Fruit fly (Drosophila melanogaster) whole organism, embryonic: ENCODE measurements around the gene Nca.

Experiments used
- Atf6 ChIP-seq: fragments of 200-800 bp; sonication (Bioruptor generic); IDR thresholded peaks from 2 replicates; pipeline ENCODE4 v1.3.6; 2022; ENCODE audit warnings: missing biosample characterization, missing genetic modification characterization
- Bdp1 ChIP-seq: fragments of 200-800 bp; sonication (Bioruptor generic); optimal IDR thresholded peaks from 3 replicates; lab custom pipeline; 2016; ENCODE audit warnings: missing biosample characterization, missing genetic modification characterization
- CG10654 ChIP-seq: fragments of 200-800 bp; sonication (Bioruptor generic); optimal IDR thresholded peaks from 2 replicates; lab custom pipeline; 2016; ENCODE audit warnings: missing biosample characterization, missing genetic modification characterization
- CG11398 ChIP-seq: fragments of 200-800 bp; sonication (Bioruptor generic); optimal IDR thresholded peaks from 2 replicates; lab custom pipeline; 2016; ENCODE audit warnings: missing biosample characterization, missing genetic modification characterization
- CG14667 ChIP-seq: fragments of 200-800 bp; sonication (Bioruptor generic); IDR thresholded peaks from 2 replicates; pipeline ENCODE4 v1.3.6; 2022; ENCODE audit warnings: missing biosample characterization, missing genetic modification characterization
- CG1529 ChIP-seq: fragments of 200-800 bp; sonication (Bioruptor generic); optimal IDR thresholded peaks from 3 replicates; lab custom pipeline; 2018; ENCODE audit warnings: missing biosample characterization, missing genetic modification characterization
- CG17186 ChIP-seq: fragments of 200-800 bp; sonication (Bioruptor generic); optimal IDR thresholded peaks from 3 replicates; lab custom pipeline; 2017; ENCODE audit warnings: missing biosample characterization, missing genetic modification reagents, missing genetic modification characterization
- CG17802 ChIP-seq: fragments of 200-800 bp; sonication (Bioruptor generic); optimal IDR thresholded peaks from 2 replicates; lab custom pipeline; 2018; ENCODE audit warnings: missing biosample characterization, mild to moderate bottlenecking, missing genetic modification characterization, moderate library complexity
- CG18619 ChIP-seq: fragments of 200-800 bp; sonication (Bioruptor generic); optimal IDR thresholded peaks from 3 replicates; lab custom pipeline; 2017; ENCODE audit warnings: missing biosample characterization, mild to moderate bottlenecking, missing genetic modification characterization
- CG33557 ChIP-seq: fragments of 200-800 bp; sonication (Bioruptor generic); optimal IDR thresholded peaks from 2 replicates; lab custom pipeline; 2019; ENCODE audit warnings: missing biosample characterization, mild to moderate bottlenecking, missing genetic modification characterization, moderate library complexity
- CG7928 ChIP-seq: fragments of 200-800 bp; sonication (Bioruptor generic); optimal IDR thresholded peaks from 2 replicates; lab custom pipeline; 2017; ENCODE audit warnings: missing biosample characterization, mild to moderate bottlenecking, missing genetic modification characterization
- CG9609 ChIP-seq: fragments of 200-800 bp; sonication (Bioruptor generic); optimal IDR thresholded peaks from 3 replicates; lab custom pipeline; 2016; ENCODE audit warnings: missing biosample characterization, missing genetic modification characterization
- CrebB ChIP-seq: fragments of 200-800 bp; sonication (Bioruptor generic); optimal IDR thresholded peaks from 3 replicates; lab custom pipeline; 2018; ENCODE audit warnings: missing biosample characterization, mild to moderate bottlenecking, missing genetic modification characterization
- D ChIP-seq, 2 experiments: fragments of 200-800 bp in 1 of 2; fragments of >200 bp in 1 of 2; sonication (Bioruptor generic) in 1 of 2; optimal IDR thresholded peaks; 2 replicates in 1 of 2; 3 replicates in 1 of 2; lab custom pipeline; 2017; ENCODE audit warnings: mild to moderate bottlenecking in 1 of 2, missing biosample characterization in 1 of 2, missing genetic modification characterization in 1 of 2, missing genetic modification reagents in 1 of 2
- Dip3 ChIP-seq: fragments of 200-800 bp; sonication (Bioruptor generic); optimal IDR thresholded peaks from 3 replicates; lab custom pipeline; 2016; ENCODE audit warnings: missing biosample characterization, missing genetic modification characterization
- Dref ChIP-seq: fragments of 200-800 bp; sonication (Bioruptor generic); IDR thresholded peaks from 2 replicates; pipeline ENCODE4 v1.3.6; 2022; ENCODE audit warnings: missing biosample characterization, missing genetic modification characterization
- Drgx ChIP-seq: fragments of 200-800 bp; sonication (Bioruptor generic); IDR thresholded peaks from 2 replicates; pipeline ENCODE4 v1.3.6; 2022; ENCODE audit warnings: missing biosample characterization, missing genetic modification characterization
- E2f1 ChIP-seq: fragments of 200-800 bp; sonication (Bioruptor generic); IDR thresholded peaks from 2 replicates; pipeline ENCODE4 v1.3.6; 2022; ENCODE audit warnings: missing biosample characterization, missing genetic modification characterization
- E2f2 ChIP-seq: fragments of 200-800 bp; sonication (Bioruptor generic); IDR thresholded peaks from 2 replicates; pipeline ENCODE4 v1.3.6; 2022; ENCODE audit warnings: missing biosample characterization, missing genetic modification characterization
- HmgD ChIP-seq: fragments of 200-800 bp; sonication (Bioruptor generic); optimal IDR thresholded peaks from 3 replicates; lab custom pipeline; 2016; ENCODE audit warnings: missing biosample characterization, missing genetic modification characterization
- Nf-YC ChIP-seq: fragments of 200-800 bp; optimal IDR thresholded peaks from 3 replicates; lab custom pipeline; 2019; ENCODE audit warnings: missing biosample characterization, mild to moderate bottlenecking, missing genetic modification characterization, moderate library complexity
- Optix ChIP-seq: fragments of 200-800 bp; sonication (Bioruptor generic); IDR thresholded peaks from 3 replicates; pipeline ENCODE4 v1.3.6; 2022; ENCODE audit warnings: missing biosample characterization, missing genetic modification characterization
- PHDP ChIP-seq: fragments of 200-800 bp; sonication (Bioruptor generic); optimal IDR thresholded peaks from 3 replicates; lab custom pipeline; 2018; ENCODE audit warnings: missing biosample characterization, mild to moderate bottlenecking, missing genetic modification characterization, moderate library complexity
- Ssrp ChIP-seq: fragments of 200-800 bp; sonication (Bioruptor generic); optimal IDR thresholded peaks from 2 replicates; lab custom pipeline; 2018; ENCODE audit warnings: missing biosample characterization, mild to moderate bottlenecking, missing genetic modification characterization, moderate library complexity
- Usf ChIP-seq: fragments of 200-800 bp; sonication (Bioruptor generic); optimal IDR thresholded peaks from 2 replicates; lab custom pipeline; 2017; ENCODE audit warnings: missing genotype, missing biosample characterization, missing genetic modification characterization
- Vsx1 ChIP-seq: fragments of 200-800 bp; sonication (Bioruptor generic); optimal IDR thresholded peaks from 2 replicates; lab custom pipeline; 2017; ENCODE audit warnings: missing biosample characterization, mild to moderate bottlenecking, missing genetic modification characterization, missing genetic modification reagents
- Xrp1 ChIP-seq: fragments of 200-800 bp; sonication (Bioruptor generic); IDR thresholded peaks from 2 replicates; pipeline ENCODE4 v1.3.6; 2022; ENCODE audit warnings: missing biosample characterization, missing genetic modification characterization
- YL-1 ChIP-seq: fragments of 200-800 bp; sonication (Bioruptor generic); optimal IDR thresholded peaks from 3 replicates; lab custom pipeline; 2017; ENCODE audit warnings: missing biosample characterization, mild to moderate bottlenecking, missing genetic modification characterization
- ase ChIP-seq: fragments of 200-800 bp; sonication (Bioruptor generic); IDR thresholded peaks from 3 replicates; pipeline ENCODE4 v1.3.6; 2022; ENCODE audit warnings: missing biosample characterization, missing genetic modification characterization
- ash1 ChIP-seq: fragments of 200-800 bp; sonication (Bioruptor generic); optimal IDR thresholded peaks from 2 replicates; lab custom pipeline; 2018; ENCODE audit warnings: missing biosample characterization, mild to moderate bottlenecking, missing genetic modification characterization
- cwo ChIP-seq: fragments of 200-800 bp; sonication (Bioruptor generic); optimal IDR thresholded peaks from 3 replicates; lab custom pipeline; 2017; ENCODE audit warnings: missing biosample characterization, missing genetic modification characterization, mild to moderate bottlenecking, moderate library complexity, missing genetic modification reagents
- dpn ChIP-seq, 2 experiments: fragments of 200-800 bp; sonication (Bioruptor generic); optimal IDR thresholded peaks; 3 replicates each; lab custom pipeline; 2016; ENCODE audit warnings: missing biosample characterization in 2 of 2, missing genetic modification characterization in 2 of 2
- ems ChIP-seq: fragments of 200-800 bp; sonication (Bioruptor generic); optimal IDR thresholded peaks from 3 replicates; lab custom pipeline; 2016; ENCODE audit warnings: missing biosample characterization, missing genetic modification characterization
- ham ChIP-seq: fragments of 200-800 bp; sonication (Bioruptor generic); IDR thresholded peaks from 2 replicates; pipeline ENCODE4 v1.3.6; 2022; ENCODE audit warnings: missing biosample characterization, missing genetic modification characterization
- lab ChIP-seq: fragments of 200-800 bp; sonication (Bioruptor generic); optimal IDR thresholded peaks from 3 replicates; lab custom pipeline; 2017; ENCODE audit warnings: missing biosample characterization, missing genetic modification characterization, mild to moderate bottlenecking, moderate library complexity, missing genetic modification reagents
- luna ChIP-seq: fragments of 200-800 bp; sonication (Bioruptor generic); optimal IDR thresholded peaks from 2 replicates; lab custom pipeline; 2016; ENCODE audit warnings: missing biosample characterization, missing genetic modification characterization
- mirr ChIP-seq: fragments of 200-800 bp; sonication (Bioruptor generic); optimal IDR thresholded peaks from 3 replicates; lab custom pipeline; 2018; ENCODE audit warnings: missing biosample characterization, mild to moderate bottlenecking, missing genetic modification characterization
- peb ChIP-seq: fragments of 200-800 bp; sonication (Bioruptor generic); IDR thresholded peaks from 2 replicates; pipeline ENCODE4 v1.3.6; 2022; ENCODE audit warnings: missing biosample characterization, missing genetic modification characterization
- phol ChIP-seq: fragments of 200-800 bp; sonication (Bioruptor generic); optimal IDR thresholded peaks from 3 replicates; lab custom pipeline; 2018; ENCODE audit warnings: missing biosample characterization, mild to moderate bottlenecking, missing genetic modification characterization, moderate library complexity
- pita ChIP-seq: fragments of 200-800 bp; sonication (Bioruptor generic); optimal IDR thresholded peaks from 2 replicates; lab custom pipeline; 2017; ENCODE audit warnings: missing biosample characterization, mild to moderate bottlenecking, missing genetic modification characterization
- pzg ChIP-seq: fragments of 200-800 bp; sonication (Bioruptor generic); optimal IDR thresholded peaks from 3 replicates; lab custom pipeline; 2018; ENCODE audit warnings: missing biosample characterization, mild to moderate bottlenecking, missing genetic modification characterization, moderate library complexity
- rib ChIP-seq: fragments of 200-800 bp; sonication (Bioruptor generic); IDR thresholded peaks from 2 replicates; pipeline ENCODE4 v1.3.6; 2022; ENCODE audit warnings: missing biosample characterization, missing genetic modification characterization
- shn ChIP-seq: fragments of 200-800 bp; sonication (Bioruptor generic); optimal IDR thresholded peaks from 3 replicates; lab custom pipeline; 2016; ENCODE audit warnings: missing biosample characterization, missing genetic modification characterization
- sisA ChIP-seq: fragments of 200-800 bp; sonication (Bioruptor generic); IDR thresholded peaks from 2 replicates; pipeline ENCODE4 v1.3.6; 2022; ENCODE audit warnings: missing biosample characterization, missing genetic modification characterization
- sug ChIP-seq: fragments of 200-800 bp; optimal IDR thresholded peaks from 2 replicates; lab custom pipeline; 2019; ENCODE audit warnings: missing biosample characterization, mild to moderate bottlenecking, missing genetic modification characterization, moderate library complexity
- tgo ChIP-seq: fragments of 200-800 bp; sonication (Bioruptor generic); IDR thresholded peaks from 3 replicates; pipeline ENCODE4 v1.3.6; 2022; ENCODE audit warnings: missing biosample characterization, missing genetic modification characterization
- vfl ChIP-seq: fragments of 200-800 bp; sonication (Bioruptor generic); optimal IDR thresholded peaks from 2 replicates; lab custom pipeline; 2016; ENCODE audit warnings: missing biosample characterization, missing genetic modification characterization
- wor ChIP-seq: fragments of 200-800 bp; sonication (Bioruptor generic); IDR thresholded peaks from 2 replicates; pipeline ENCODE4 v1.3.6; 2022; ENCODE audit warnings: missing biosample characterization, missing genetic modification characterization
- zfh1 ChIP-seq: fragments of 200-800 bp; sonication (Bioruptor generic); IDR thresholded peaks from 3 replicates; pipeline ENCODE4 v1.3.6; 2022; ENCODE audit warnings: missing biosample characterization, missing genetic modification characterization

Gene Nca

DNA sequence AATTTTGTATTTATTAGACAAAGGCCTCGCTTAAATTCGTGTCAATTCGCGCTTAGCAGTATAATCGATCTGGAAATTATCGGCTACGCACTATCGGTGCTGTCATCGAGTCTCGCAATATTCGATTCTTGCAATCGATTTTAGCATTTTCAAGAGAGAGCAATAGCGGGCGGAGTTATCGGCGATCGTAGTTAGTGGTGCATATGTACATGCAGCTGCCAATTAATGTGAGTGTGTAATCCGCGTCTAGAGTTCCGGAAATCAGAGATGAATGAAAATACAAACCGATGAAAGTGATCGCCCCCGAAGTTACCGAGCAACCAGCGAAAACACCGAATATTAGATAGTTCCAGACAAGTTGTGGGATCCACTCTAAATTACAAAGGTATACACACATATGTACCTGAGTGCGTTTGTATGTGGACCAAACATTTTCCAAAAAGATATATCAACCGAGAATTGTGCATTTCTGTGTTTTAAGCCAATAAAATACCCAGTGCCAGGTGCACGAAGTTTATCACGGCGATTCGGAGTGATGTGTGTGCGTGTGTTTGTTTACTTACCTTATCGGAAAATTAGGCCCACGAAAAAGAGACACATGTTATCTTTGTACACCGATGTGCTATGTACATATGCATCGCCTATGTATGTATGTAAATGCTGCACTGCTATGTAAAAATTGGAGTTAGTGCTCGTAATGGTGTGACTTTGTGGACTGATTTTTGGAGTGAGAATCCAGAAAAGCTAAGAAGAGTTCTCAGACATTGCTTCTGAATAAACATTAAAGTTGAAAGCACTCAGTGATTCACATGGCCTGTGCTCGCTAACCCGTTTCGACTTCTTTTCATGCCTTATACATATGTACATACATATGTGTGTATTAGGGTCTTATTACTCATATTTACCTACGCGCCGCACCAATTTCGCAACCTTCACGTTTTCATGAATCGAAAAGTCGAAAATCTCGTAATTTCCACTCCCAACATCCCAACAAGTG is 14.9 kb downstream of the Nca start (continued):
- TF ChIP-seq pita: no peak
- no peak for TF ChIP-seq rib (GFP tag; lab: Robert Waterston, UW)
- TF ChIP-seq E2f1: no peak
- no peak for TF ChIP-seq Dip3 (GFP tag; lab: Kevin White, UChicago)
- no peak for TF ChIP-seq ham (GFP tag; lab: Robert Waterston, UW)
- no peak for TF ChIP-seq Ssrp (tag; lab: Kevin White, UChicago)
- TF ChIP-seq D (optimal IDR thresholded peaks at IDR 0.05; lab: Kevin White, UChicago): peak; percentile 55
- no peak for TF ChIP-seq D (GFP tag; optimal IDR thresholded peaks at IDR 0.05; lab: Kevin White, UChicago)
- TF ChIP-seq Bdp1 (GFP tag; lab: Kevin White, UChicago): no peak
- TF ChIP-seq sug (tag; lab: Kevin White, UChicago): no peak
- no peak for TF ChIP-seq shn (GFP tag; lab: Kevin White, UChicago)
- no peak for TF ChIP-seq wor (GFP tag; lab: Robert Waterston, UW)
- TF ChIP-seq CG17186 (GFP tag; lab: Kevin White, UChicago): peak; percentile 73
- no peak for TF ChIP-seq Nf-YC (tag; lab: Kevin White, UChicago)
- no peak for TF ChIP-seq Atf6
- no peak for TF ChIP-seq CG9609 (GFP tag; lab: Kevin White, UChicago)
- no peak for TF ChIP-seq ase (GFP tag; lab: Robert Waterston, UW)
- no peak for TF ChIP-seq CG10654 (GFP tag; lab: Kevin White, UChicago)
- TF ChIP-seq CG7928: no peak
- TF ChIP-seq cwo (GFP tag; lab: Kevin White, UChicago): no peak
- no peak for TF ChIP-seq lab (GFP tag; lab: Kevin White, UChicago)
- peak; percentile 17 for TF ChIP-seq CG1529
- no peak for TF ChIP-seq Usf (GFP tag; lab: Kevin White, UChicago)
- TF ChIP-seq Vsx1 (GFP tag; lab: Kevin White, UChicago): peak; percentile 47
- TF ChIP-seq CG18619 (GFP tag; lab: Kevin White, UChicago): no peak
- TF ChIP-seq Dref (GFP tag; lab: Robert Waterston, UW): peak; percentile 96
- no peak for TF ChIP-seq luna (GFP tag; lab: Kevin White, UChicago)
- TF ChIP-seq Drgx: no peak
- TF ChIP-seq YL-1 (GFP tag; lab: Kevin White, UChicago): peak; percentile 49
- TF ChIP-seq CG11398 (GFP tag; lab: Kevin White, UChicago): no peak
- TF ChIP-seq CrebB (tag; lab: Kevin White, UChicago): no peak
- TF ChIP-seq E2f2 (GFP tag; lab: Robert Waterston, UW): peak; percentile 94
- TF ChIP-seq sisA (GFP tag; lab: Robert Waterston, UW): no peak
- peak; percentile 66 for TF ChIP-seq pzg
- TF ChIP-seq CG17802 (tag; lab: Kevin White, UChicago): no peak
- no peak for TF ChIP-seq Xrp1 (GFP tag; lab: Robert Waterston, UW)
- no peak for TF ChIP-seq HmgD
- TF ChIP-seq mirr: peak; percentile 44
- TF ChIP-seq CG33557 (GFP tag; lab: Kevin White, UChicago): peak; percentile 37
- TF ChIP-seq peb: no peak
- no peak for TF ChIP-seq Optix (GFP tag; lab: Robert Waterston, UW)
- no peak for TF ChIP-seq tgo (GFP tag; lab: Robert Waterston, UW)
- no peak for TF ChIP-seq CG14667 (GFP tag; lab: Robert Waterston, UW)
- TF ChIP-seq zfh1 (GFP tag; lab: Robert Waterston, UW): no peak
- no peak for TF ChIP-seq ash1 (GFP tag; lab: Kevin White, UChicago)
- no peak for TF ChIP-seq phol (tag; lab: Kevin White, UChicago)
- TF ChIP-seq dpn (GFP tag; optimal IDR thresholded peaks at IDR 0.05; lab: Kevin White, UChicago): no peak
- peak; percentile 3 for TF ChIP-seq ems
- no peak for TF ChIP-seq vfl
- no peak for TF ChIP-seq PHDP (tag; lab: Kevin White, UChicago)
